Fruit fly (Drosophila melanogaster) whole organism, embryonic: Measurements from ENCODE around the gene kel.

Experiments
- Adf1 ChIP-seq: fragments of 200-800 bp; sonication (Bioruptor generic); IDR thresholded peaks from 2 replicates; pipeline ENCODE4 v1.3.6; 2022; ENCODE audit warnings: missing biosample characterization, missing genetic modification characterization
- CG10274 ChIP-seq: fragments of 200-800 bp; sonication (Bioruptor generic); optimal IDR thresholded peaks from 3 replicates; lab custom pipeline; 2017; ENCODE audit warnings: missing biosample characterization, mild to moderate bottlenecking, missing genetic modification characterization
- CG10321 ChIP-seq: fragments of 200-800 bp; sonication (Bioruptor generic); IDR thresholded peaks from 2 replicates; pipeline ENCODE4 v1.3.6; 2022; ENCODE audit warnings: missing biosample characterization, missing genetic modification characterization
- CG10654 ChIP-seq: fragments of 200-800 bp; sonication (Bioruptor generic); optimal IDR thresholded peaks from 2 replicates; lab custom pipeline; 2016; ENCODE audit warnings: missing biosample characterization, missing genetic modification characterization
- CG11085 ChIP-seq: fragments of 200-800 bp; sonication (Bioruptor generic); IDR thresholded peaks from 2 replicates; pipeline ENCODE4 v1.3.6; 2022; ENCODE audit warnings: missing biosample characterization, missing genetic modification characterization
- CG11093 ChIP-seq: fragments of 200-800 bp; sonication (Bioruptor generic); IDR thresholded peaks from 3 replicates; pipeline ENCODE4 v1.3.6; 2022; ENCODE audit warnings: missing biosample characterization, missing genetic modification characterization
- CG13287 ChIP-seq: fragments of 200-800 bp; sonication (Bioruptor generic); IDR thresholded peaks from 2 replicates; pipeline ENCODE4 v1.3.6; 2022; ENCODE audit warnings: missing biosample characterization, missing genetic modification characterization; ENCODE audit not compliant: partially characterized antibody
- CG14667 ChIP-seq: fragments of 200-800 bp; sonication (Bioruptor generic); IDR thresholded peaks from 2 replicates; pipeline ENCODE4 v1.3.6; 2022; ENCODE audit warnings: missing biosample characterization, missing genetic modification characterization
- CG15479 ChIP-seq: fragments of 200-800 bp; sonication (Bioruptor generic); optimal IDR thresholded peaks from 3 replicates; lab custom pipeline; 2019; ENCODE audit warnings: missing biosample characterization, mild to moderate bottlenecking, missing genetic modification characterization, moderate library complexity
- CG15696 ChIP-seq: fragments of 200-800 bp; sonication (Bioruptor generic); optimal IDR thresholded peaks from 2 replicates; lab custom pipeline; 2019; ENCODE audit warnings: missing biosample characterization, mild to moderate bottlenecking, missing genetic modification characterization, moderate library complexity
- CG16779 ChIP-seq: fragments of 200-800 bp; sonication (Bioruptor generic); IDR thresholded peaks from 2 replicates; pipeline ENCODE4 v1.3.6; 2022; ENCODE audit warnings: missing biosample characterization, missing genetic modification characterization
- CG17186 ChIP-seq: fragments of 200-800 bp; sonication (Bioruptor generic); optimal IDR thresholded peaks from 3 replicates; lab custom pipeline; 2017; ENCODE audit warnings: missing biosample characterization, missing genetic modification reagents, missing genetic modification characterization
- CG17612 ChIP-seq: fragments of 200-800 bp; sonication (Bioruptor generic); IDR thresholded peaks from 2 replicates; pipeline ENCODE4 v1.3.6; 2022; ENCODE audit warnings: missing biosample characterization, missing genetic modification characterization
- CG18599 ChIP-seq: fragments of 200-800 bp; sonication (Bioruptor generic); optimal IDR thresholded peaks from 3 replicates; lab custom pipeline; 2017; ENCODE audit warnings: missing biosample characterization, missing genetic modification characterization, mild to moderate bottlenecking, moderate library complexity, missing genetic modification reagents
- CG2202 ChIP-seq: fragments of 200-800 bp; sonication (Bioruptor generic); optimal IDR thresholded peaks from 2 replicates; lab custom pipeline; 2018; ENCODE audit warnings: missing biosample characterization, mild to moderate bottlenecking, missing genetic modification characterization
- CG2712 ChIP-seq: fragments of 200-800 bp; optimal IDR thresholded peaks from 3 replicates; lab custom pipeline; 2019; ENCODE audit warnings: missing biosample characterization, mild to moderate bottlenecking, missing genetic modification characterization, moderate library complexity
- CG3407 ChIP-seq: fragments of 200-800 bp; sonication (Bioruptor generic); optimal IDR thresholded peaks from 2 replicates; lab custom pipeline; 2018; ENCODE audit warnings: missing biosample characterization, mild to moderate bottlenecking, missing genetic modification characterization
- CG34376 ChIP-seq: fragments of 200-800 bp; sonication (Bioruptor generic); optimal IDR thresholded peaks from 2 replicates; lab custom pipeline; 2018; ENCODE audit warnings: missing biosample characterization, mild to moderate bottlenecking, missing genetic modification characterization
- CG4360 ChIP-seq: fragments of 200-800 bp; sonication (Bioruptor generic); IDR thresholded peaks from 2 replicates; pipeline ENCODE4 v1.3.6; 2022; ENCODE audit warnings: missing biosample characterization, missing genetic modification characterization
- CG4617 ChIP-seq: fragments of 200-800 bp; sonication (Bioruptor generic); optimal IDR thresholded peaks from 3 replicates; lab custom pipeline; 2016; ENCODE audit warnings: missing biosample characterization, missing genetic modification characterization, borderline replicate concordance
- CG6254 ChIP-seq: fragments of 200-800 bp; sonication (Bioruptor generic); optimal IDR thresholded peaks from 3 replicates; lab custom pipeline; 2017; ENCODE audit warnings: mild to moderate bottlenecking, missing biosample characterization, missing genetic modification reagents, missing genetic modification characterization
- CG7372 ChIP-seq: fragments of 200-800 bp; sonication (Bioruptor generic); IDR thresholded peaks from 2 replicates; pipeline ENCODE4 v1.3.6; 2022; ENCODE audit warnings: missing biosample characterization, missing genetic modification characterization
- CG8290 ChIP-seq, 3 experiments: fragments of 200-800 bp; sonication (Bioruptor generic); optimal IDR thresholded peaks; 2 replicates each; lab custom pipeline; 2016 to 2019; ENCODE audit warnings: missing biosample characterization in 3 of 3, missing genetic modification characterization in 3 of 3, mild to moderate bottlenecking in 2 of 3, moderate library complexity in 1 of 3
- CG8388 ChIP-seq: fragments of 200-800 bp; sonication (Bioruptor generic); optimal IDR thresholded peaks from 2 replicates; lab custom pipeline; 2019; ENCODE audit warnings: missing biosample characterization, mild to moderate bottlenecking, missing genetic modification characterization, moderate library complexity
- CG9817 ChIP-seq: fragments of 200-800 bp; sonication (Bioruptor generic); optimal IDR thresholded peaks from 2 replicates; lab custom pipeline; 2018; ENCODE audit warnings: missing biosample characterization, mild to moderate bottlenecking, missing genetic modification characterization, moderate library complexity
- D19A ChIP-seq: fragments of 200-800 bp; optimal IDR thresholded peaks from 3 replicates; lab custom pipeline; 2019; ENCODE audit warnings: missing biosample characterization, mild to moderate bottlenecking, missing genetic modification characterization, moderate library complexity
- Deaf1 ChIP-seq: fragments of 200-800 bp; optimal IDR thresholded peaks from 3 replicates; lab custom pipeline; 2019; ENCODE audit warnings: missing biosample characterization, mild to moderate bottlenecking, missing genetic modification characterization, moderate library complexity
- Dip2 ChIP-seq: fragments of 200-800 bp; sonication (Bioruptor generic); IDR thresholded peaks from 2 replicates; pipeline ENCODE4 v1.3.6; 2022; ENCODE audit warnings: missing biosample characterization, missing genetic modification characterization
- Dp ChIP-seq: fragments of 200-800 bp; sonication (Bioruptor generic); optimal IDR thresholded peaks from 2 replicates; lab custom pipeline; 2018; ENCODE audit warnings: missing biosample characterization, mild to moderate bottlenecking, missing genetic modification characterization, moderate library complexity
- E2f1 ChIP-seq: fragments of 200-800 bp; sonication (Bioruptor generic); IDR thresholded peaks from 2 replicates; pipeline ENCODE4 v1.3.6; 2022; ENCODE audit warnings: missing biosample characterization, missing genetic modification characterization
- Hmr ChIP-seq: fragments of 200-800 bp; sonication (Bioruptor generic); optimal IDR thresholded peaks from 3 replicates; lab custom pipeline; 2017; ENCODE audit warnings: mild to moderate bottlenecking, missing biosample characterization, missing genetic modification reagents, missing genetic modification characterization
- NC2α ChIP-seq: fragments of 200-800 bp; sonication (Bioruptor generic); optimal IDR thresholded peaks from 2 replicates; lab custom pipeline; 2016; ENCODE audit warnings: missing biosample characterization, missing genetic modification characterization
- Rx ChIP-seq: fragments of 200-800 bp; sonication (Bioruptor generic); IDR thresholded peaks from 2 replicates; pipeline ENCODE4 v1.3.6; 2022; ENCODE audit warnings: missing biosample characterization, missing genetic modification characterization
- Sin3A ChIP-seq: fragments of >200 bp; optimal IDR thresholded peaks from 2 replicates; lab custom pipeline; 2018
- Ssrp ChIP-seq: fragments of 200-800 bp; sonication (Bioruptor generic); optimal IDR thresholded peaks from 2 replicates; lab custom pipeline; 2018; ENCODE audit warnings: missing biosample characterization, mild to moderate bottlenecking, missing genetic modification characterization, moderate library complexity
- ac ChIP-seq: fragments of 200-800 bp; sonication (Bioruptor generic); optimal IDR thresholded peaks from 3 replicates; lab custom pipeline; 2017; ENCODE audit warnings: missing biosample characterization, mild to moderate bottlenecking, missing genetic modification characterization
- bab2 ChIP-seq: fragments of 200-800 bp; sonication (Bioruptor generic); optimal IDR thresholded peaks from 2 replicates; lab custom pipeline; 2016; ENCODE audit warnings: missing biosample characterization, missing genetic modification characterization
- bowl ChIP-seq: fragments of 200-800 bp; sonication (Bioruptor generic); IDR thresholded peaks from 2 replicates; pipeline ENCODE4 v1.3.6; 2022; ENCODE audit warnings: missing biosample characterization, missing genetic modification characterization
- chinmo ChIP-seq: fragments of 200-800 bp; sonication (Bioruptor generic); IDR thresholded peaks from 4 replicates; pipeline ENCODE4 v1.3.6; 2022; ENCODE audit warnings: missing biosample characterization, missing genetic modification characterization; ENCODE audit not compliant: partially characterized antibody
- chn ChIP-seq: fragments of 200-800 bp; sonication (Bioruptor generic); optimal IDR thresholded peaks from 2 replicates; lab custom pipeline; 2016; ENCODE audit warnings: missing biosample characterization, missing genetic modification characterization
- crol ChIP-seq: fragments of 200-800 bp; sonication (Bioruptor generic); IDR thresholded peaks from 2 replicates; pipeline ENCODE4 v1.3.6; 2022; ENCODE audit warnings: missing biosample characterization, missing genetic modification characterization
- ham ChIP-seq: fragments of 200-800 bp; sonication (Bioruptor generic); IDR thresholded peaks from 2 replicates; pipeline ENCODE4 v1.3.6; 2022; ENCODE audit warnings: missing biosample characterization, missing genetic modification characterization
- hkb ChIP-seq, 2 experiments: fragments of 200-800 bp in 1 of 2; fragments of >200 bp in 1 of 2; sonication (Bioruptor generic) in 1 of 2; IDR thresholded peaks in 1 of 2; optimal IDR thresholded peaks in 1 of 2; 2 replicates each; pipeline versions ENCODE4 v1.3.6 to Lab custom; 2017 to 2022; ENCODE audit warnings: missing biosample characterization in 1 of 2, missing genetic modification characterization in 1 of 2
- luna ChIP-seq: fragments of 200-800 bp; sonication (Bioruptor generic); optimal IDR thresholded peaks from 2 replicates; lab custom pipeline; 2016; ENCODE audit warnings: missing biosample characterization, missing genetic modification characterization
- nmo ChIP-seq: fragments of 200-800 bp; sonication (Bioruptor generic); optimal IDR thresholded peaks from 2 replicates; lab custom pipeline; 2018; ENCODE audit warnings: missing biosample characterization, mild to moderate bottlenecking, missing genetic modification characterization, moderate library complexity
- wek ChIP-seq: fragments of 200-800 bp; sonication (Bioruptor generic); optimal IDR thresholded peaks from 3 replicates; lab custom pipeline; 2018; ENCODE audit warnings: missing biosample characterization, mild to moderate bottlenecking, missing genetic modification characterization, moderate library complexity
- wor ChIP-seq: fragments of 200-800 bp; sonication (Bioruptor generic); IDR thresholded peaks from 2 replicates; pipeline ENCODE4 v1.3.6; 2022; ENCODE audit warnings: missing biosample characterization, missing genetic modification characterization

Gene kel

DNA sequence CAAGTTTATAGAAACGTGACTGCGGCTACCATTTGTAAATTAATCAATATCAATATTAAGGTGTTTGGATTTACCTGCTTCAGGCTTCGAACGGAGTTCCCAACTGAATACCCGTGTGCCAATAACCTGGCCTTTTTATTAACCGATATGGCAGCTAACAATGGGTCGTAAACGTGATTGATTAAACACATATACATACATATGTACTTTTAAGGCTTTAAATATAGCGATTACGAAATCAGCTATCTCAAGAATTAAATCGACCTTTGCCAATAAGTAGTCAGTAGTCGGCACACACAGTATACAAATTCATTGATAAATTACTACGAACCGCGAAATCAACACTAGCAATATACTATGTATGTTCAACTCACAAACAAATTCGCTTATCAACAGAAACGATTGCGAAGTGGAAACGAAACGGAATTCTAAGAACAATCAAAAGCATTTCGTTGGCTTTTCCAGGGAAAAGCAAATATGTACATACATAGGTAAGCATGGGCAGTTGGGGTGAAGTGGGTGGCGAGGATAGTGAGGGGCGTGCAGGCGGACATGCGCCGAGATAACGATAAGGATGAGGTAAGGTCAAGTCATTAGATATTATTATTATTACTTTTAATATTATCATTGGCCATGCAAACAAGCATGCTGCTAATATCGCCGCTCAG lies 10.8 kb upstream of the kel start (continued):
- TF ChIP-seq Ssrp (tag; lab: Kevin White, UChicago) (no peak), D19A (peak; percentile 7), chn (GFP tag; lab: Kevin White, UChicago) (no peak), Rx (no peak), CG10274 (GFP tag; lab: Kevin White, UChicago) (peak; percentile 34), nmo (no peak), CG15479 (GFP tag; lab: Kevin White, UChicago) (peak; percentile 46), CG16779 (GFP tag; lab: Robert Waterston, UW) (peak; percentile 43; the same call in 1 of the 2 replicates), hkb (optimal IDR thresholded peaks at IDR 0.05; lab: Kevin White, UChicago) (no peak), hkb (GFP tag; IDR thresholded peaks at IDR 0.05; lab: Robert Waterston, UW) (peak; percentile 82), CG4360 (GFP tag; lab: Robert Waterston, UW) (no peak), CG17186 (GFP tag; lab: Kevin White, UChicago) (peak; percentile 42), ac (peak; percentile 62), CG14667 (no peak), Dip2 (no peak), CG7372 (GFP tag; lab: Robert Waterston, UW) (no peak), CG2712 (peak; percentile 44), CG8388 (GFP tag; lab: Kevin White, UChicago) (peak; percentile 10), CG15696 (tag; lab: Kevin White, UChicago) (peak; percentile 52), E2f1 (GFP tag; lab: Robert Waterston, UW) (no peak), Dp (GFP tag; lab: Kevin White, UChicago) (no peak), CG3407 (peak; percentile 84), Deaf1 (tag; lab: Kevin White, UChicago) (peak; percentile 32)

DNA sequence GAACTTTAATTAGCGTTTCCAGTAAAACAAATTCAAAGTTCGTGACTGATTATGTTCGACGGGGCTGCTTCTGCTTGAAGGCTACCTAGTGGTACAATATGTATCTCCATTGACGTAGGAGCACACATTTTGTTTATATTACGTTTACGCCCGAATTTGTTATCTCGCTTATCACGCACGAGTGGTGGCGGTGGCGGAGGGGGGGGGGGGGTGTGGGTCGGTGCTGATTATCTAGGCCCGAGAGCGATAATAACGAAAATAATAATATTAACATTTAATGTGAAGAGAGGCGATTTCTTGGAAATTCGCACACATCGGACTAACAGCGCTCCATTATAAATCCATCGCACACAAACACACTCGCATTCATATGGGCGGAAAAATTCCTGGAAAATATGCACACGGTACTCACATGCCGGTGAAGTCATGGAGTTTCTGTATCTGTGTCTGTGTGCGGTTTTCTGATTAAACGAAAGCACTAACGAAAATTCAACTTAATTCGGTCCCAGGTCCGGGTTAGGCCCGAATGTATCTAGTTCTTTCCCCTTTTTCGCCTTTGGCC lies 9.7 kb upstream of the kel start:
- TF ChIP-seq Hmr (GFP tag; lab: Kevin White, UChicago) (peak; percentile 32), Sin3A (lab: Kevin White, UChicago) (no peak), CG8290 (GFP tag; optimal IDR thresholded peaks at IDR 0.05; lab: Kevin White, UChicago) (no peak), CG8290 (tag; optimal IDR thresholded peaks at IDR 0.05; lab: Kevin White, UChicago) (peak in 1 of 2 experiments; percentile 22), crol (GFP tag; lab: Robert Waterston, UW) (peak; percentile 93), wor (no peak), CG17612 (GFP tag; lab: Robert Waterston, UW) (no peak), CG10321 (GFP tag; lab: Robert Waterston, UW) (no peak), bab2 (no peak), CG18599 (GFP tag; lab: Kevin White, UChicago) (peak; percentile 17), Deaf1 (tag; lab: Kevin White, UChicago) (peak; percentile 31), nmo (no peak), NC2α (GFP tag; lab: Kevin White, UChicago) (no peak), luna (GFP tag; lab: Kevin White, UChicago) (no peak), CG2202 (no peak), wek (peak; percentile 21), CG13287 (GFP tag; lab: Robert Waterston, UW) (no peak), CG4360 (GFP tag; lab: Robert Waterston, UW) (no peak), Adf1 (GFP tag; lab: Robert Waterston, UW) (peak; percentile 21; the same call in 1 of the 2 replicates), CG4617 (GFP tag; lab: Kevin White, UChicago) (no peak), ham (GFP tag; lab: Robert Waterston, UW) (no peak), bowl (GFP tag; lab: Robert Waterston, UW) (no peak), CG9817 (tag; lab: Kevin White, UChicago) (no peak), CG11085 (GFP tag; lab: Robert Waterston, UW) (no peak), chinmo (GFP tag; lab: Robert Waterston, UW) (0 out of 4 replicates have a peak, but pooled peaks have one; percentile 17), CG15479 (GFP tag; lab: Kevin White, UChicago) (peak; percentile 32), CG15696 (tag; lab: Kevin White, UChicago) (no peak), CG11093 (no peak), CG34376 (GFP tag; lab: Kevin White, UChicago) (peak; percentile 89), CG6254 (GFP tag; lab: Kevin White, UChicago) (no peak), CG10654 (no peak)
